Worm (Caenorhabditis elegans) whole organism, early embryonic: Measurements from ENCODE around the gene spe-41.

Source experiments
- aly-1 ChIP-seq: sonication (generic microtip); optimal IDR thresholded peaks from 2 replicates; lab custom pipeline; 2016; ENCODE audit warnings: missing genetic modification characterization, missing compliant biosample characterization
- ama-1 ChIP-seq: fragments of 150-350 bp; optimal IDR thresholded peaks from 2 replicates; lab custom pipeline; 2014
- ceh-13 ChIP-seq: fragments of 200-800 bp; sonication (Bioruptor generic); optimal IDR thresholded peaks from 2 replicates; lab custom pipeline; 2018; ENCODE audit warnings: mild to moderate bottlenecking, missing genetic modification characterization, missing compliant biosample characterization
- hmbx-1 ChIP-seq: sonication (generic microtip); optimal IDR thresholded peaks from 2 replicates; lab custom pipeline; 2016; ENCODE audit warnings: mild to moderate bottlenecking, missing genetic modification characterization, missing compliant biosample characterization

DNA sequence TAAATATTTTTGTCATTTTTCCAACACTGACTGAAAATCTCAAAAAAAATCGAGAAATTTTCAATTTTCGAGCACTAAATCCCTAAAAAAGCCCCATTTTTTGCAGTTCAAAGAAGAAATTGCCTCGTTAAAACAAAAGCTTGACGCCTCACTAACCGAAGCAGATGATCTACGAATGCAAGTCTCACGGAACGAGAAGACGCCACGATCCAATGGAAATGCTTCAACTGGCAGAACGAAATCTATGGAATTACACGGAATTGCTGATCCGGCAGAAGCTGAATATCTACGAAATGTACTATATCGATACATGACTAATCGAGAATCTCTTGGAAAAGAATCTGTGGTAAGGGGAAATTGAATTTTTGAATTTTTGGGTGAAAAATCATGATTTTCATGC, 20.1 kb downstream of the spe-41 start:
- no peak for TF ChIP-seq aly-1
- TF ChIP-seq ama-1, result no peak
- no peak for TF ChIP-seq ceh-13 (GFP tag; lab: Kevin White, UChicago)
- TF ChIP-seq hmbx-1 (tag; lab: Kevin White, UChicago), result no peak
